Worm (Caenorhabditis elegans) whole organism, late embryonic: ENCODE measurements around the gene Y37E11AM.3.

Experiments
- C38D4.7 ChIP-seq: fragments of 200-800 bp; sonication (Bioruptor generic); optimal IDR thresholded peaks from 2 replicates; lab custom pipeline; 2018; ENCODE audit warnings: mild to moderate bottlenecking, missing genetic modification characterization, moderate library complexity, missing compliant biosample characterization
- F13H6.1 ChIP-seq: sonication (generic microtip); optimal IDR thresholded peaks from 2 replicates; lab custom pipeline; 2016; ENCODE audit warnings: missing genetic modification characterization, missing compliant biosample characterization
- K09A11.1 ChIP-seq: sonication (generic microtip); optimal IDR thresholded peaks from 2 replicates; lab custom pipeline; 2017; ENCODE audit warnings: antibody characterized with exemption, mild to moderate bottlenecking, missing genetic modification characterization, missing compliant biosample characterization; ENCODE audit not compliant: insufficient read depth
- T23F11.4 ChIP-seq: fragments of 200-800 bp; sonication (Bioruptor generic); optimal IDR thresholded peaks from 2 replicates; lab custom pipeline; 2018; ENCODE audit warnings: mild to moderate bottlenecking, missing genetic modification characterization, missing compliant biosample characterization
- ahr-1 ChIP-seq: sonication (generic microtip); optimal IDR thresholded peaks from 2 replicates; lab custom pipeline; 2016; ENCODE audit warnings: missing genetic modification characterization, missing compliant biosample characterization
- ama-1 ChIP-seq: fragments of 150-350 bp; optimal IDR thresholded peaks from 2 replicates; lab custom pipeline; 2014
- ceh-14 ChIP-seq: sonication (generic microtip); optimal IDR thresholded peaks from 2 replicates; lab custom pipeline; 2016; ENCODE audit warnings: missing genotype, missing genetic modification characterization, missing compliant biosample characterization
- ceh-18 ChIP-seq: sonication (generic microtip); optimal IDR thresholded peaks from 2 replicates; lab custom pipeline; 2016; ENCODE audit warnings: missing genetic modification characterization, missing compliant biosample characterization
- ceh-22 ChIP-seq: sonication (generic microtip); optimal IDR thresholded peaks from 2 replicates; lab custom pipeline; 2017; ENCODE audit warnings: missing biosample characterization, missing genetic modification characterization
- ceh-24 ChIP-seq: sonication (generic microtip); optimal IDR thresholded peaks from 2 replicates; lab custom pipeline; 2016; ENCODE audit warnings: mild to moderate bottlenecking, missing genetic modification characterization, missing compliant biosample characterization
- ceh-30 ChIP-seq: fragments of 150-350 bp; optimal IDR thresholded peaks from 2 replicates; lab custom pipeline; 2014; ENCODE audit warnings: missing biosample characterization, missing genetic modification characterization
- ceh-31 ChIP-seq: sonication (generic microtip); optimal IDR thresholded peaks from 2 replicates; lab custom pipeline; 2016; ENCODE audit warnings: missing genetic modification characterization, missing compliant biosample characterization
- ceh-48 ChIP-seq: sonication (generic microtip); optimal IDR thresholded peaks from 2 replicates; lab custom pipeline; 2016; ENCODE audit warnings: missing genetic modification characterization, inconsistent platforms, missing compliant biosample characterization
- ceh-9 ChIP-seq: sonication (generic microtip); optimal IDR thresholded peaks from 2 replicates; lab custom pipeline; 2016; ENCODE audit warnings: mild to moderate bottlenecking, missing genetic modification characterization, inconsistent platforms, missing compliant biosample characterization
- dmd-4 ChIP-seq: sonication (generic microtip); optimal IDR thresholded peaks from 2 replicates; lab custom pipeline; 2016; ENCODE audit warnings: borderline replicate concordance, missing genetic modification characterization, missing compliant biosample characterization
- elt-2 ChIP-seq: sonication (generic microtip); optimal IDR thresholded peaks from 2 replicates; lab custom pipeline; 2016; ENCODE audit warnings: missing genetic modification reagents, missing genetic modification characterization, missing compliant biosample characterization
- fax-1 ChIP-seq: sonication (generic microtip); optimal IDR thresholded peaks from 2 replicates; lab custom pipeline; 2016; ENCODE audit warnings: missing genotype, missing genetic modification characterization, missing compliant biosample characterization
- fkh-6 ChIP-seq: sonication (generic microtip); optimal IDR thresholded peaks from 2 replicates; lab custom pipeline; 2016; ENCODE audit warnings: missing genetic modification characterization, missing compliant biosample characterization
- gmeb-2 ChIP-seq: sonication (generic microtip); optimal IDR thresholded peaks from 2 replicates; lab custom pipeline; 2016; ENCODE audit warnings: missing genetic modification characterization, inconsistent platforms, missing compliant biosample characterization
- hlh-13 ChIP-seq: fragments of 200-800 bp; sonication (Bioruptor generic); optimal IDR thresholded peaks from 2 replicates; lab custom pipeline; 2018; ENCODE audit warnings: mild to moderate bottlenecking, missing genetic modification characterization, missing compliant biosample characterization
- hlh-30 ChIP-seq: sonication (generic microtip); optimal IDR thresholded peaks from 2 replicates; lab custom pipeline; 2017; ENCODE audit warnings: antibody characterized with exemption, missing genetic modification characterization, missing compliant biosample characterization; ENCODE audit not compliant: insufficient read depth
- hlh-6 ChIP-seq: sonication (generic microtip); optimal IDR thresholded peaks from 2 replicates; lab custom pipeline; 2016; ENCODE audit warnings: missing genotype, missing genetic modification characterization, missing compliant biosample characterization
- hlh-8 ChIP-seq: sonication (generic microtip); optimal IDR thresholded peaks from 2 replicates; lab custom pipeline; 2016; ENCODE audit warnings: missing genotype, missing genetic modification characterization, missing compliant biosample characterization
- madf-2 ChIP-seq: sonication (generic microtip); optimal IDR thresholded peaks from 2 replicates; lab custom pipeline; 2017; ENCODE audit warnings: missing genetic modification characterization, missing compliant biosample characterization
- mec-3 ChIP-seq: sonication (generic microtip); optimal IDR thresholded peaks from 2 replicates; lab custom pipeline; 2016; ENCODE audit warnings: borderline replicate concordance, missing genetic modification characterization, missing compliant biosample characterization
- nhr-11 ChIP-seq: fragments of 150-350 bp; optimal IDR thresholded peaks from 2 replicates; lab custom pipeline; 2014; ENCODE audit warnings: missing biosample characterization, missing genetic modification characterization
- nhr-232 ChIP-seq: sonication (generic microtip); optimal IDR thresholded peaks from 2 replicates; lab custom pipeline; 2016; ENCODE audit warnings: missing genetic modification characterization, missing compliant biosample characterization
- npax-4 ChIP-seq: sonication (generic microtip); optimal IDR thresholded peaks from 2 replicates; lab custom pipeline; 2016; ENCODE audit warnings: missing genetic modification characterization, missing compliant biosample characterization
- odd-2 ChIP-seq: sonication (generic microtip); optimal IDR thresholded peaks from 2 replicates; lab custom pipeline; 2017; ENCODE audit warnings: antibody characterized with exemption, mild to moderate bottlenecking, missing genetic modification characterization, missing compliant biosample characterization
- pax-1 ChIP-seq: fragments of 150-350 bp; optimal IDR thresholded peaks from 2 replicates; lab custom pipeline; 2014; ENCODE audit warnings: missing biosample characterization, missing genetic modification characterization
- pha-2 ChIP-seq: sonication (generic microtip); optimal IDR thresholded peaks from 2 replicates; lab custom pipeline; 2017; ENCODE audit warnings: mild to moderate bottlenecking, missing genetic modification characterization, missing compliant biosample characterization
- ref-2 ChIP-seq: sonication (generic microtip); optimal IDR thresholded peaks from 2 replicates; lab custom pipeline; 2016; ENCODE audit warnings: missing genetic modification characterization, missing compliant biosample characterization
- rnt-1 ChIP-seq: sonication (generic microtip); optimal IDR thresholded peaks from 2 replicates; lab custom pipeline; 2016; ENCODE audit warnings: missing genetic modification characterization, missing compliant biosample characterization
- tbx-7 ChIP-seq: sonication (generic microtip); optimal IDR thresholded peaks from 2 replicates; lab custom pipeline; 2016; ENCODE audit warnings: missing genotype, missing genetic modification characterization, missing compliant biosample characterization
- ttx-3 ChIP-seq: sonication (generic microtip); optimal IDR thresholded peaks from 2 replicates; lab custom pipeline; 2016; ENCODE audit warnings: missing genetic modification reagents, missing genetic modification characterization, missing compliant biosample characterization
- unc-42 ChIP-seq: sonication (generic microtip); optimal IDR thresholded peaks from 2 replicates; lab custom pipeline; 2016; ENCODE audit warnings: missing genotype, missing genetic modification characterization, missing compliant biosample characterization
- unc-55 ChIP-seq: sonication (generic microtip); optimal IDR thresholded peaks from 2 replicates; lab custom pipeline; 2017; ENCODE audit warnings: missing biosample characterization, missing genetic modification reagents, missing genetic modification characterization
- ztf-16 ChIP-seq: sonication (generic microtip); optimal IDR thresholded peaks from 2 replicates; lab custom pipeline; 2017; ENCODE audit warnings: missing genetic modification characterization, missing compliant biosample characterization

Gene Y37E11AM.3

DNA sequence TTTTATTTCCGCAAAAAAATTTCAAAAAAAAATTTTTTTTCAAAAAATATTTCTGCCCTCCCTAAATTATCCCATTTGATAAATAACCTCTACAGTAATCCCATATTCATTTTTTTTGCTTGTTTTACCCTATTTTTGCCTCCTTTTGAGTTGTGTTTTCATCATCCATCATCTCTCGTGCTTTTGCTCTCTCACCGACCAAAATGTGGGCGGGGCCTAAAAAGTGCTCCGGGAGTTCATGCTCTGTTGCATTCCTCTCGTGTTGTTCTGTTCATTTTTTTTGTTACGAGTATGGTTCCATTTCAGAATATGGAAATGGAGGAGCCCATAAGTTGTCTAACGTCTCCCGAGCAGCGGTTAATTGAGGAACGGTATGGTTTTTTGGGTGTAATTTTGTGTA is 9.8 kb downstream of the Y37E11AM.3 start, which contains the start of gene Y37E11AL.1:
Gene Y37E11AL.1 (plus strand): TSS at position 301 of the 400 bp plus-strand sequence.
- no peak for TF ChIP-seq ceh-14
- no peak for TF ChIP-seq F13H6.1 (tag; lab: Kevin White, UChicago)
- TF ChIP-seq, all 69 proteins: peak for 0

DNA sequence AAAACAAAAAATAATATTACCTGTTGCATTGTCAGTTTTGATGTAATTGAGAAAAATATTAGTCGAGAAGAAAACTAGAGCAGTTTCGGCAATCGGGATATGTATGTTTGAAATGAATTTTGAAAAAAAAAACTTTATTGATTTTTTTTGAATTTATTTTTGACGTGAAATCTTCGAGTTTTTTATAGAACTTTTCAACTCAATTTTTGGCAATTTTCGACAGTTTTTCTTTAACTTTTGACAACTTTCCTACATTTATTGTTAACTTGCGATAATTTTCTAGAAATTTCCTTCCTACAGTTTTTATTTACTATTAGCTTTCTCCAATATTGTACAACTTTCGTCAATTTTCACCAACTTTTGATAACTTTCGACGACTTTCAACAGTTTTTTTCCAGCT is 17.1 kb downstream of the Y37E11AM.3 start, which contains the start of gene Y37E11AL.12:
Gene Y37E11AL.12 (minus strand): TSS at position 101 of the 400 bp plus-strand sequence.
- TF ChIP-seq elt-2 (no peak), tbx-7 (no peak), ceh-48 (no peak), ceh-24 (tag; lab: Kevin White, UChicago) (no peak), ama-1 (no peak), K09A11.1 (tag; lab: Kevin White, UChicago) (no peak), pha-2 (tag; lab: Kevin White, UChicago) (no peak), hlh-6 (no peak), ref-2 (tag; lab: Kevin White, UChicago) (no peak), mec-3 (tag; lab: Kevin White, UChicago) (no peak), ceh-31 (no peak), hlh-13 (GFP tag; lab: Kevin White, UChicago) (no peak), ceh-22 (tag; lab: Kevin White, UChicago) (no peak), ahr-1 (tag; lab: Kevin White, UChicago) (no peak), ztf-16 (no peak)

DNA sequence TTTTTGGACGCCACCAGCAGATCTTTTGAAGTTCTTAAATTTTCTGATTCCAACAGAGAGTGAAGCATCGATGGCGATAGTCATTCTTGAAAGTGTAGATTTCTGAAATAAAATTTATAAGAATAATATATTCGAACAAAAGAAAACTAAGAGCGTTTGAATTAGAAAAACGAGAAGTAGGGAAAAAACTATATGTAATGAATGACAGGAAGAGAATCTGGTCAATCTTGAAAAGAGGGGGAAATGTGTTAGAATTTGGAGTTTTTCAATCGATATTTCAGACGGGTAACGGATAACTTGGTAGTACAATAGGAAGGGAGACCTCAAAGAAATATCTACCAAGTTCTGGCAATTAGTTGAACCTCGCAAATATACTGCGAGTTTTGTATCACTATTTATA is 18.4 kb downstream of the Y37E11AM.3 start, which contains the start of gene Y37E11AL.9:
Gene Y37E11AL.9 (minus strand): TSS at position 101 of the 400 bp plus-strand sequence.
- TF ChIP-seq odd-2 (tag; lab: Kevin White, UChicago) (no peak), fax-1 (tag; lab: Kevin White, UChicago) (no peak), unc-55 (GFP tag; lab: Kevin White, UChicago) (no peak), nhr-11 (tag; lab: Kevin White, UChicago) (no peak), hlh-30 (tag; lab: Kevin White, UChicago) (no peak), pha-2 (tag; lab: Kevin White, UChicago) (no peak), unc-42 (tag; lab: Kevin White, UChicago) (no peak), hlh-8 (tag; lab: Kevin White, UChicago) (no peak), madf-2 (tag; lab: Kevin White, UChicago) (no peak), ceh-30 (tag; lab: Kevin White, UChicago) (no peak), ztf-16 (no peak)

DNA sequence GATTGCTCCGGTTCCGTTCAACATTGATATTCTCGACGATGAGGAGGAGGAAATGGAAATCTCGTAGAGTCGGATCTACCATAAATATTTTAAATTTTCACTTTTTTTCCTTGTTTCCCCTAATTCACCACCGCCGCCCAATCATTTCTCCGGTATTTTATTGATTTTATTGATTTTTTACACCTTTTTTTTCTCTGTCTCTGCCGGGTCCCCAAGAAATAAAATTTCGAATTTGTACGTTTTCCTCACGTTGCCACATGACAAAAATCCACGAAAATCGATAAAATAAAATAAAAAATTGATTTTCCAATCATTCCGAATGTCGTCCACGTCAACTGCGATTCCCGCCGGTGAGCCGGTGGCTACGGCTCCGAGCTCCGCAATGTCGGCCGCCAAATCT is 20.8 kb downstream of the Y37E11AM.3 start, which contains the start of gene Y37E11AL.2:
Gene Y37E11AL.2 (plus strand): TSS at position 301 of the 400 bp plus-strand sequence.
- TF ChIP-seq ceh-9 (tag; lab: Kevin White, UChicago) (no peak), F13H6.1 (tag; lab: Kevin White, UChicago) (no peak), ttx-3 (no peak), ceh-18 (tag; lab: Kevin White, UChicago) (no peak), nhr-232 (tag; lab: Kevin White, UChicago) (no peak), pax-1 (tag; lab: Kevin White, UChicago) (no peak), C38D4.7 (GFP tag; lab: Kevin White, UChicago) (no peak), hlh-6 (no peak), elt-2 (no peak), K09A11.1 (tag; lab: Kevin White, UChicago) (no peak), fkh-6 (tag; lab: Kevin White, UChicago) (no peak), dmd-4 (tag; lab: Kevin White, UChicago) (no peak), npax-4 (tag; lab: Kevin White, UChicago) (no peak), rnt-1 (tag; lab: Kevin White, UChicago) (no peak), hlh-30 (tag; lab: Kevin White, UChicago) (no peak), tbx-7 (no peak), T23F11.4 (GFP tag; lab: Kevin White, UChicago) (no peak), fax-1 (tag; lab: Kevin White, UChicago) (no peak), gmeb-2 (tag; lab: Kevin White, UChicago) (no peak)
